Worm (Caenorhabditis elegans) whole organism, early embryonic: ENCODE measurements around the gene cpar-1.
"Not testable (repeated sequence)": the region's sequence is repeated elsewhere in the genome, so short reads cannot be mapped to it uniquely, and the experiment has no call there.

Experiments used
- F13C5.2 ChIP-seq: sonication (generic microtip); optimal IDR thresholded peaks from 2 replicates; lab custom pipeline; 2017; ENCODE audit warnings: mild to moderate bottlenecking, missing genetic modification characterization, inconsistent platforms, missing compliant biosample characterization
- ama-1 ChIP-seq: fragments of 150-350 bp; optimal IDR thresholded peaks from 2 replicates; lab custom pipeline; 2014
- ceh-13 ChIP-seq: fragments of 200-800 bp; sonication (Bioruptor generic); optimal IDR thresholded peaks from 2 replicates; lab custom pipeline; 2018; ENCODE audit warnings: mild to moderate bottlenecking, missing genetic modification characterization, missing compliant biosample characterization
- ceh-36 ChIP-seq: sonication (generic microtip); optimal IDR thresholded peaks from 2 replicates; lab custom pipeline; 2016; ENCODE audit warnings: missing genetic modification characterization, inconsistent platforms, missing compliant biosample characterization
- flt-1 ChIP-seq: fragments of 200-800 bp; sonication (Bioruptor generic); IDR thresholded peaks from 2 replicates; pipeline ENCODE4 v1.3.6; 2022; ENCODE audit warnings: missing genetic modification characterization, missing compliant biosample characterization
- hmbx-1 ChIP-seq: sonication (generic microtip); optimal IDR thresholded peaks from 2 replicates; lab custom pipeline; 2016; ENCODE audit warnings: mild to moderate bottlenecking, missing genetic modification characterization, missing compliant biosample characterization
- hnd-1 ChIP-seq: sonication (generic microtip); optimal IDR thresholded peaks from 2 replicates; lab custom pipeline; 2016; ENCODE audit warnings: missing genetic modification characterization, missing compliant biosample characterization
- pes-1 ChIP-seq: fragments of 200-800 bp; sonication (Bioruptor generic); IDR thresholded peaks from 2 replicates; pipeline ENCODE4 v1.3.6; 2022; ENCODE audit warnings: missing genetic modification reagents, missing genetic modification characterization, missing compliant biosample characterization
- scrt-1 ChIP-seq: fragments of 200-800 bp; sonication (Bioruptor generic); IDR thresholded peaks from 2 replicates; pipeline ENCODE4 v1.3.6; 2022; ENCODE audit warnings: missing genetic modification characterization, missing compliant biosample characterization
- tbx-11 ChIP-seq: fragments of 200-800 bp; sonication (Bioruptor generic); IDR thresholded peaks from 2 replicates; pipeline ENCODE4 v1.3.6; 2022; ENCODE audit warnings: missing genetic modification characterization, missing compliant biosample characterization
- tbx-37 ChIP-seq: fragments of 200-800 bp; sonication (Bioruptor generic); conservative IDR thresholded peaks from 2 replicates; pipeline ENCODE4 v1.3.6; 2022; ENCODE audit warnings: missing genetic modification reagents, missing genetic modification characterization, missing compliant biosample characterization
- tra-4 ChIP-seq: sonication (generic microtip); optimal IDR thresholded peaks from 2 replicates; lab custom pipeline; 2017; ENCODE audit warnings: missing genetic modification characterization, missing compliant biosample characterization

DNA sequence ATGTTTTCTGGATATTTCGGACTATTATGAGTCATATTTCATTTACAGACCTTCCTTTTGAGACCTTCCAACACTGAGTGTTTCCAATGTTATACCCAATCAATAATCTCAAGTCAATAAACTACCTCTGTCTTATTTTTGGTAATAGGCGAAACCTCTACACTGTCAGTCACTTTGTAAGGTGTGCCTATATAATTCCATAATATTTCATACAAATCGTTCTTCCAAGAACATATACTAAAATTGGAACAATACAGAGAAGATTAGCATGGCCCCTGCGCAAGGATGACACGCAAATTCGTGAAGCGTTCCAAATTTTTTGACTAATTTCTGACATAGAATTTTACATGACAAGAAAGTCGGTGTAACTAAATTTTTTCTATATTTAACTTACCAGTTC lies 15.5 kb downstream of the cpar-1 start:
- TF ChIP-seq ama-1 (lab: Kevin White, UChicago); F13C5.2 (tag; lab: Kevin White, UChicago); tbx-37 (GFP tag; lab: Robert Waterston, UW); tra-4 (tag; lab: Kevin White, UChicago); flt-1 (GFP tag; lab: Robert Waterston, UW); ceh-36 (tag; lab: Kevin White, UChicago); hnd-1 (tag; lab: Kevin White, UChicago); hmbx-1 (tag; lab: Kevin White, UChicago); tbx-11 (GFP tag; lab: Robert Waterston, UW); scrt-1 (GFP tag; lab: Robert Waterston, UW); ceh-13 (GFP tag; lab: Kevin White, UChicago): not testable (repeated sequence)
- TF ChIP-seq pes-1 (GFP tag; lab: Robert Waterston, UW) = 0 out of 2 replicates have a peak, but pooled peaks have one; percentile 13
